Fruit fly (Drosophila melanogaster) whole organism, wandering third instar larva: ENCODE results near the gene CG17726.

Experiments used
- CrebA ChIP-seq: fragments of 200-800 bp; sonication (Bioruptor generic); optimal IDR thresholded peaks from 2 replicates; lab custom pipeline; 2016; ENCODE audit warnings: missing biosample characterization, mild to moderate bottlenecking, missing genetic modification characterization, borderline replicate concordance
- Dif ChIP-seq: fragments of 200-275, 200-300 bp; sonication (Bioruptor generic); optimal IDR thresholded peaks from 2 replicates; lab custom pipeline; 2018; ENCODE audit warnings: missing biosample characterization, missing genetic modification characterization; ENCODE audit not compliant: partially characterized antibody
- Hr78 ChIP-seq: fragments of >200 bp; optimal IDR thresholded peaks from 2 replicates; lab custom pipeline; 2017; ENCODE audit warnings: missing biosample characterization, missing genetic modification characterization
- Jra ChIP-seq: sonication (Bioruptor generic); optimal IDR thresholded peaks from 2 replicates; lab custom pipeline; 2016; ENCODE audit warnings: missing biosample characterization, missing genetic modification characterization
- foxo ChIP-seq, 2 experiments: fragments of 200-800 bp; sonication (Bioruptor generic); optimal IDR thresholded peaks; 2 replicates in 1 of 2; 3 replicates in 1 of 2; lab custom pipeline; 2016 to 2017; ENCODE audit warnings: missing biosample characterization in 2 of 2, missing genetic modification characterization in 2 of 2
- h ChIP-seq: fragments of 200-800 bp; sonication (Bioruptor generic); optimal IDR thresholded peaks from 3 replicates; lab custom pipeline; 2016; ENCODE audit warnings: missing biosample characterization, mild to moderate bottlenecking, missing genetic modification characterization
- psq ChIP-seq: fragments of 200-800 bp; sonication (Bioruptor generic); optimal IDR thresholded peaks from 3 replicates; lab custom pipeline; 2017; ENCODE audit warnings: missing biosample characterization, mild to moderate bottlenecking, missing genetic modification characterization, moderate library complexity
- sv ChIP-seq: fragments of 200-800 bp; sonication (Bioruptor generic); optimal IDR thresholded peaks from 3 replicates; lab custom pipeline; 2016; ENCODE audit warnings: missing biosample characterization, missing genetic modification characterization

- TF ChIP-seq Jra (GFP tag; lab: Kevin White, UChicago) (no peak), CrebA (GFP tag; lab: Kevin White, UChicago) (no peak), h (GFP tag; lab: Kevin White, UChicago) (no peak), psq (GFP tag; lab: Kevin White, UChicago) (no peak), foxo (GFP tag; optimal IDR thresholded peaks at IDR 0.05; lab: Kevin White, UChicago) (no peak), sv (no peak), Dif (GFP tag; lab: Kevin White, UChicago) (no peak), Hr78 (GFP tag; lab: Kevin White, UChicago) (no peak)
Measured at dm6 chr3R:11253768-11254167, 27.2 kb downstream of the CG17726 start.
